Fruit fly (Drosophila melanogaster) whole organism, prepupa: ENCODE measurements around the gene ppk8.
A peak's percentile ranks its signal among the peaks of the same experiment; 100 is the strongest.

Source experiments
- CG10631 ChIP-seq: fragments of 200-800 bp; sonication (Bioruptor generic); optimal IDR thresholded peaks from 2 replicates; lab custom pipeline; 2016; ENCODE audit warnings: missing biosample characterization, missing genetic modification characterization
- CG10669 ChIP-seq: fragments of 200-800 bp; sonication (Bioruptor generic); optimal IDR thresholded peaks from 3 replicates; lab custom pipeline; 2018; ENCODE audit warnings: missing biosample characterization, mild to moderate bottlenecking, missing genetic modification characterization, moderate library complexity
- CG11762 ChIP-seq: fragments of 200-800 bp; sonication (Bioruptor generic); optimal IDR thresholded peaks from 3 replicates; lab custom pipeline; 2016; ENCODE audit warnings: missing biosample characterization, missing genetic modification characterization; ENCODE audit not compliant: insufficient read depth
- CG11902 ChIP-seq: fragments of 200-800 bp; sonication (Bioruptor generic); optimal IDR thresholded peaks from 3 replicates; lab custom pipeline; 2016; ENCODE audit warnings: missing biosample characterization, missing genetic modification characterization
- CG15336 ChIP-seq: fragments of 200-800 bp; sonication (Bioruptor generic); IDR thresholded peaks from 2 replicates; pipeline ENCODE4 v1.3.6; 2022; ENCODE audit warnings: missing biosample characterization, missing genetic modification characterization
- CG1621 ChIP-seq: fragments of 200-800 bp; sonication (Bioruptor generic); optimal IDR thresholded peaks from 3 replicates; lab custom pipeline; 2018; ENCODE audit warnings: missing biosample characterization, mild to moderate bottlenecking, missing genetic modification characterization
- CG3032 ChIP-seq: fragments of 200-800 bp; optimal IDR thresholded peaks from 2 replicates; lab custom pipeline; 2019; ENCODE audit warnings: missing biosample characterization, mild to moderate bottlenecking, missing genetic modification characterization, moderate library complexity
- CG31627 ChIP-seq: fragments of 200-800 bp; sonication (Bioruptor generic); optimal IDR thresholded peaks from 3 replicates; lab custom pipeline; 2016; ENCODE audit warnings: missing biosample characterization, missing genetic modification characterization
- CG32006 ChIP-seq: fragments of 200-800 bp; sonication (Bioruptor generic); optimal IDR thresholded peaks from 3 replicates; lab custom pipeline; 2017; ENCODE audit warnings: missing biosample characterization, mild to moderate bottlenecking, missing genetic modification characterization
- CG34406 ChIP-seq: fragments of 200-800 bp; sonication (Bioruptor generic); optimal IDR thresholded peaks from 3 replicates; lab custom pipeline; 2016; ENCODE audit warnings: missing biosample characterization, missing genetic modification characterization
- CG3919 ChIP-seq: fragments of 200-800 bp; sonication (Bioruptor generic); optimal IDR thresholded peaks from 3 replicates; lab custom pipeline; 2016; ENCODE audit warnings: missing biosample characterization, missing genetic modification characterization
- CG4318 ChIP-seq: fragments of 200-800 bp; sonication (Bioruptor generic); optimal IDR thresholded peaks from 3 replicates; lab custom pipeline; 2017; ENCODE audit warnings: missing biosample characterization, mild to moderate bottlenecking, missing genetic modification characterization
- CG6276 ChIP-seq: fragments of 200-800 bp; sonication (Bioruptor generic); optimal IDR thresholded peaks from 2 replicates; lab custom pipeline; 2017; ENCODE audit warnings: missing biosample characterization, mild to moderate bottlenecking, missing genetic modification characterization
- CG6792 ChIP-seq: fragments of 200-800 bp; sonication (Bioruptor generic); optimal IDR thresholded peaks from 3 replicates; lab custom pipeline; 2016; ENCODE audit warnings: missing biosample characterization, missing genetic modification characterization
- CG6808 ChIP-seq: fragments of 200-800 bp; sonication (Bioruptor generic); optimal IDR thresholded peaks from 3 replicates; lab custom pipeline; 2017; ENCODE audit warnings: missing biosample characterization, missing genetic modification characterization, mild to moderate bottlenecking, moderate library complexity, missing genetic modification reagents
- CG6854 ChIP-seq: fragments of 200-800 bp; sonication (Bioruptor generic); optimal IDR thresholded peaks from 2 replicates; lab custom pipeline; 2017; ENCODE audit warnings: missing biosample characterization, mild to moderate bottlenecking, missing genetic modification characterization
- CG7368 ChIP-seq: fragments of 200-800 bp; sonication (Bioruptor generic); optimal IDR thresholded peaks from 3 replicates; lab custom pipeline; 2016; ENCODE audit warnings: missing biosample characterization, missing genetic modification characterization
- CG8119 ChIP-seq: fragments of 200-800 bp; sonication (Bioruptor generic); IDR thresholded peaks from 3 replicates; pipeline ENCODE4 v1.3.6; 2022; ENCODE audit warnings: missing biosample characterization, missing genetic modification characterization
- CG8319 ChIP-seq: fragments of 200-800 bp; sonication (Bioruptor generic); optimal IDR thresholded peaks from 3 replicates; lab custom pipeline; 2016; ENCODE audit warnings: missing biosample characterization, missing genetic modification characterization
- CG8632 ChIP-seq: fragments of 200-800 bp; sonication (Bioruptor generic); optimal IDR thresholded peaks from 3 replicates; lab custom pipeline; 2016; ENCODE audit warnings: missing biosample characterization, missing genetic modification characterization
- CG9139 ChIP-seq: fragments of 200-800 bp; sonication (Bioruptor generic); optimal IDR thresholded peaks from 3 replicates; lab custom pipeline; 2017; ENCODE audit warnings: missing biosample characterization, mild to moderate bottlenecking, missing genetic modification characterization
- Eip75B ChIP-seq: fragments of 200-800 bp; sonication (Bioruptor generic); optimal IDR thresholded peaks from 3 replicates; lab custom pipeline; 2016; ENCODE audit warnings: missing biosample characterization, missing genetic modification characterization
- Eip78C ChIP-seq: fragments of 200-800 bp; sonication (Bioruptor generic); peaks from one replicate; lab custom pipeline; 2016; ENCODE audit warnings: missing biosample characterization, missing genetic modification characterization
- Ets21C ChIP-seq: fragments of 200-800 bp; sonication (Bioruptor generic); optimal IDR thresholded peaks from 3 replicates; lab custom pipeline; 2016; ENCODE audit warnings: missing biosample characterization, missing genetic modification characterization
- Gug ChIP-seq: fragments of 200-800 bp; sonication (Bioruptor generic); IDR thresholded peaks from 2 replicates; pipeline ENCODE4 v1.3.6; 2022; ENCODE audit warnings: missing biosample characterization, missing genetic modification characterization
- Hr38 ChIP-seq: sonication (Bioruptor generic); optimal IDR thresholded peaks from 2 replicates; lab custom pipeline; 2016; ENCODE audit warnings: missing biosample characterization, missing genetic modification characterization
- Hr39 ChIP-seq: fragments of 200-800 bp; sonication (Bioruptor generic); optimal IDR thresholded peaks from 2 replicates; lab custom pipeline; 2016; ENCODE audit warnings: missing biosample characterization, missing genetic modification characterization
- Hr4 ChIP-seq: fragments of 200-800 bp; sonication (Bioruptor generic); optimal IDR thresholded peaks from 3 replicates; lab custom pipeline; 2016; ENCODE audit warnings: missing biosample characterization, missing genetic modification characterization
- Lpt ChIP-seq: fragments of 200-800 bp; sonication (Bioruptor generic); optimal IDR thresholded peaks from 3 replicates; lab custom pipeline; 2016; ENCODE audit warnings: missing biosample characterization, missing genetic modification characterization
- Smox ChIP-seq: fragments of 200-800 bp; sonication (Bioruptor generic); optimal IDR thresholded peaks from 3 replicates; lab custom pipeline; 2016; ENCODE audit warnings: missing biosample characterization, missing genetic modification characterization
- Sox102F ChIP-seq: fragments of 200-800 bp; sonication (Bioruptor generic); optimal IDR thresholded peaks from 2 replicates; lab custom pipeline; 2016; ENCODE audit warnings: missing biosample characterization, mild to moderate bottlenecking, missing genetic modification characterization
- Sox15 ChIP-seq: fragments of 200-800 bp; sonication (Bioruptor generic); optimal IDR thresholded peaks from 3 replicates; lab custom pipeline; 2016; ENCODE audit warnings: missing biosample characterization, missing genetic modification characterization
- achi ChIP-seq: fragments of 200-800 bp; sonication (Bioruptor generic); optimal IDR thresholded peaks from 3 replicates; lab custom pipeline; 2016; ENCODE audit warnings: missing biosample characterization, missing genetic modification characterization
- acj6 ChIP-seq: fragments of 200-800 bp; sonication (Bioruptor generic); optimal IDR thresholded peaks from 3 replicates; lab custom pipeline; 2016; ENCODE audit warnings: missing biosample characterization, missing genetic modification characterization
- dsx ChIP-seq: fragments of 200-800 bp; optimal IDR thresholded peaks from 3 replicates; lab custom pipeline; 2019; ENCODE audit warnings: missing biosample characterization, mild to moderate bottlenecking, missing genetic modification characterization, moderate library complexity; ENCODE audit not compliant: poor library complexity, severe bottlenecking
- eg ChIP-seq: fragments of 200-800 bp; sonication (Bioruptor generic); IDR thresholded peaks from 3 replicates; pipeline ENCODE4 v1.3.6; 2022; ENCODE audit warnings: missing biosample characterization, missing genetic modification characterization
- fd85E ChIP-seq: fragments of 200-800 bp; sonication (Bioruptor generic); optimal IDR thresholded peaks from 3 replicates; lab custom pipeline; 2016; ENCODE audit warnings: missing biosample characterization, missing genetic modification characterization
- fkh ChIP-seq: fragments of 200-800 bp; sonication (Bioruptor generic); optimal IDR thresholded peaks from 3 replicates; lab custom pipeline; 2017; ENCODE audit warnings: missing biosample characterization, mild to moderate bottlenecking, missing genetic modification characterization, moderate library complexity
- pdm3 ChIP-seq: fragments of 200-800 bp; sonication (Bioruptor generic); optimal IDR thresholded peaks from 3 replicates; lab custom pipeline; 2016; ENCODE audit warnings: missing biosample characterization, missing genetic modification characterization
- salr ChIP-seq, 2 experiments: fragments of 200-800 bp; sonication (Bioruptor generic); optimal IDR thresholded peaks; 3 replicates each; lab custom pipeline; 2016 to 2018; ENCODE audit warnings: missing biosample characterization in 2 of 2, missing genetic modification characterization in 2 of 2, mild to moderate bottlenecking in 1 of 2
- spab ChIP-seq: fragments of 200-800 bp; sonication (Bioruptor generic); optimal IDR thresholded peaks from 2 replicates; lab custom pipeline; 2017; ENCODE audit warnings: missing biosample characterization, mild to moderate bottlenecking, missing genetic modification characterization, missing genetic modification reagents
- svp ChIP-seq: fragments of 200-800 bp; sonication (Bioruptor generic); peaks from one replicate; lab custom pipeline; 2016; ENCODE audit warnings: missing biosample characterization, missing genetic modification characterization
- topi ChIP-seq: fragments of 200-800 bp; sonication (Bioruptor generic); optimal IDR thresholded peaks from 3 replicates; lab custom pipeline; 2016; ENCODE audit warnings: missing biosample characterization, missing genetic modification characterization

ppk8 gene

DNA sequence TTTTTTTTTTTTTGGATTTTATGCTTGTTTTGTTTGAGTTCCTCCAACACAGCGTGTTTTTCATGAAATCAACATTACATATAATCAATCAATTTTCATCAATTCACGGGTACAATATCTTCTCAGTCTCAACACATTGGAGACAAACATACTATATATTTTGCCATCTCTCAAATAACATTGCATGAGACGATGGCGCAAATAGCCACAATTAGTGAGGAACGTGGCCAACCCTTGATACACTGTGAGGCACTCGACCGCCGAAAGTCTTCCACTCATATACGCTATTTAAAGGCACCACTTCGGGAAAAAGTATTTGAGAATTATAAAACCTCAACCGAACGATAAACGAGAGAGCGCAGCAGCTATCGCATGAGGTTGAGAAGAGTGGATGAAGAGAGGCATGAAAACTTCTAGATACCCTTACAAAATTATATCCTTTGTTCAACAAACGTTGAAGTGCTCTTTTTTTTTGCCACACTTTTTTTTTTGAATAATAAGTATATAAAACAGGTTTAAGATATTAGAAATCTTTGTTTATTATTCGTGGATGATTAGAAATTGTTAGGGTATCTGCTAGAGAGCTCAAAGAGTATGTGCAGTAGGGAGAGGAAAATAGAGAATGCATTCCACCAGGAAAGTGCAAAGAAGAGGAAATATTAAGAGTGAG, 11.6 kb upstream of the ppk8 start (continued):
- peak; percentile 96 for TF ChIP-seq eg (GFP tag; lab: Robert Waterston, UW)
- TF ChIP-seq Lpt (GFP tag; lab: Kevin White, UChicago): peak; percentile 95
- peak; percentile 93 for TF ChIP-seq CG3919
- peak; percentile 95 for TF ChIP-seq CG6276
- peak; percentile 67 for TF ChIP-seq CG8319 (GFP tag; lab: Kevin White, UChicago)
- peak; percentile 92 for TF ChIP-seq CG6792 (GFP tag; lab: Kevin White, UChicago)
- peak; percentile 97 for TF ChIP-seq CG32006 (GFP tag; lab: Kevin White, UChicago)
- TF ChIP-seq Hr4 (GFP tag; lab: Kevin White, UChicago): peak; percentile 93
- TF ChIP-seq Hr39 (GFP tag; lab: Kevin White, UChicago): peak; percentile 85
- TF ChIP-seq CG3032: peak; percentile 68
- TF ChIP-seq CG34406: peak; percentile 92
- TF ChIP-seq fd85E (GFP tag; lab: Kevin White, UChicago): peak; percentile 42
- peak; percentile 87 for TF ChIP-seq CG10669 (GFP tag; lab: Kevin White, UChicago)
- TF ChIP-seq pdm3 (GFP tag; lab: Kevin White, UChicago): peak; percentile 95
- peak; percentile 98 for TF ChIP-seq CG15336
- peak; percentile 72 for TF ChIP-seq Ets21C
- peak; percentile 94 for TF ChIP-seq CG10631 (GFP tag; lab: Kevin White, UChicago)
- TF ChIP-seq dsx: peak; percentile 87
- TF ChIP-seq Eip75B (GFP tag; lab: Kevin White, UChicago): peak; percentile 86
- peak; percentile 90 for TF ChIP-seq Smox
- peak; percentile 93 for TF ChIP-seq acj6
- TF ChIP-seq CG11902 (GFP tag; lab: Kevin White, UChicago): peak; percentile 72
- peak; percentile 87 for TF ChIP-seq CG11762 (GFP tag; lab: Kevin White, UChicago)
- peak; percentile 94 for TF ChIP-seq Gug (GFP tag; lab: Robert Waterston, UW)
- peak; percentile 93 for TF ChIP-seq topi (GFP tag; lab: Kevin White, UChicago)
- peak; percentile 83 for TF ChIP-seq CG31627 (GFP tag; lab: Kevin White, UChicago)

DNA sequence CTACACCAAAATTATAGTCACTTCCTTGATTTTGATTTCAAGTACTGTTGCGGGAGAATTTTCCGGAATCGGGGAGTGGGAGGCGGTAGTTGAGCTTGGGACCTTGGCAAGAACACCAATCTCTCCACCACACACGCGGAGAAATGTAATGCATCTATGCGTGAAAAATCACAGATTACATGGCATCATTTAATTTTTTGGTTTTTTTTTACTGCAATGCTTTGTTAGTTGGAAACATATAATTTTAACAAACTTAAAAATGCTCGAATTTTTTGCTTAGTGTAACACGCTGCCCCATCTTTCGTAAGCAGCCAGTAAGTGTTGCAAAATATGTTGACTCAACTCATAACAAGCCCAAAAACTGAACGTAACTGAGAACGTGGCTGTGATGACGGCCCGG, 9.0 kb upstream of the ppk8 start:
- TF ChIP-seq fd85E (GFP tag; lab: Kevin White, UChicago) (no peak), CG11762 (GFP tag; lab: Kevin White, UChicago) (no peak), Gug (GFP tag; lab: Robert Waterston, UW) (no peak), CG8119 (GFP tag; lab: Robert Waterston, UW) (peak; percentile 25; the same call in 1 of the 3 replicates), fkh (no peak), CG6792 (GFP tag; lab: Kevin White, UChicago) (no peak), CG6276 (no peak), CG8632 (GFP tag; lab: Kevin White, UChicago) (no peak), dsx (no peak), Hr4 (GFP tag; lab: Kevin White, UChicago) (no peak), CG6854 (GFP tag; lab: Kevin White, UChicago) (no peak), CG11902 (GFP tag; lab: Kevin White, UChicago) (no peak), spab (GFP tag; lab: Kevin White, UChicago) (no peak), Sox15 (GFP tag; lab: Kevin White, UChicago) (no peak), achi (GFP tag; lab: Kevin White, UChicago) (no peak), salr (GFP tag; optimal IDR thresholded peaks at IDR 0.05; lab: Kevin White, UChicago) (no peak), Hr38 (no peak), CG32006 (GFP tag; lab: Kevin White, UChicago) (peak; percentile 25), CG6808 (GFP tag; lab: Kevin White, UChicago) (no peak), Sox102F (no peak), acj6 (no peak), Hr39 (GFP tag; lab: Kevin White, UChicago) (no peak), CG7368 (no peak), CG1621 (tag; lab: Kevin White, UChicago) (no peak), CG10669 (GFP tag; lab: Kevin White, UChicago) (no peak), CG4318 (peak; percentile 9), CG10631 (GFP tag; lab: Kevin White, UChicago) (no peak), Eip78C (GFP tag; lab: Kevin White, UChicago) (peak; percentile 54), CG9139 (GFP tag; lab: Kevin White, UChicago) (no peak), pdm3 (GFP tag; lab: Kevin White, UChicago) (peak; percentile 4), svp (GFP tag; lab: Kevin White, UChicago) (peak; percentile 41), CG15336 (no peak), CG8319 (GFP tag; lab: Kevin White, UChicago) (no peak), Ets21C (no peak), eg (GFP tag; lab: Robert Waterston, UW) (no peak)
